Fruit fly (Drosophila melanogaster) whole organism, embryonic: ENCODE data around the gene CG8560.

Experiments
- Antp ChIP-seq: fragments of 200-800 bp; sonication (Bioruptor generic); optimal IDR thresholded peaks from 3 replicates; lab custom pipeline; 2016; ENCODE audit warnings: missing biosample characterization, missing genetic modification characterization
- Atf3 ChIP-seq: fragments of 200-800 bp; sonication (Bioruptor generic); optimal IDR thresholded peaks from 3 replicates; lab custom pipeline; 2016; ENCODE audit warnings: missing biosample characterization, missing genetic modification characterization
- CG10979 ChIP-seq: fragments of 200-800 bp; sonication (Bioruptor generic); optimal IDR thresholded peaks from 2 replicates; lab custom pipeline; 2018; ENCODE audit warnings: missing biosample characterization, mild to moderate bottlenecking, missing genetic modification characterization, moderate library complexity
- CG11456 ChIP-seq: fragments of 200-800 bp; sonication (Bioruptor generic); IDR thresholded peaks from 3 replicates; pipeline ENCODE4 v1.3.6; 2022; ENCODE audit warnings: missing biosample characterization, missing genetic modification characterization
- CG11696 ChIP-seq: fragments of 200-800 bp; sonication (Bioruptor generic); IDR thresholded peaks from 2 replicates; pipeline ENCODE4 v1.3.6; 2022; ENCODE audit warnings: missing biosample characterization, missing genetic modification characterization
- CG11723 ChIP-seq: fragments of 200-800 bp; sonication (Bioruptor generic); optimal IDR thresholded peaks from 2 replicates; lab custom pipeline; 2017; ENCODE audit warnings: missing biosample characterization, mild to moderate bottlenecking, missing genetic modification characterization
- CG12071 ChIP-seq: fragments of 200-800 bp; sonication (Bioruptor generic); optimal IDR thresholded peaks from 3 replicates; lab custom pipeline; 2018; ENCODE audit warnings: missing biosample characterization, mild to moderate bottlenecking, missing genetic modification characterization
- CG1233 ChIP-seq: fragments of 200-800 bp; sonication (Bioruptor generic); optimal IDR thresholded peaks from 4 replicates; lab custom pipeline; 2018; ENCODE audit warnings: missing biosample characterization, mild to moderate bottlenecking, missing genetic modification characterization
- CG14860 ChIP-seq: fragments of 200-800 bp; sonication (Bioruptor generic); IDR thresholded peaks from 3 replicates; pipeline ENCODE4 v1.3.6; 2022; ENCODE audit warnings: missing biosample characterization, missing genetic modification characterization; ENCODE audit not compliant: partially characterized antibody
- CG1529 ChIP-seq: fragments of 200-800 bp; sonication (Bioruptor generic); optimal IDR thresholded peaks from 3 replicates; lab custom pipeline; 2018; ENCODE audit warnings: missing biosample characterization, missing genetic modification characterization
- CG16813 ChIP-seq: fragments of 200-800 bp; sonication (Bioruptor generic); IDR thresholded peaks from 3 replicates; pipeline ENCODE4 v1.3.6; 2022; ENCODE audit warnings: missing biosample characterization, missing genetic modification characterization; ENCODE audit not compliant: partially characterized antibody
- CG17802 ChIP-seq: fragments of 200-800 bp; sonication (Bioruptor generic); optimal IDR thresholded peaks from 2 replicates; lab custom pipeline; 2018; ENCODE audit warnings: missing biosample characterization, mild to moderate bottlenecking, missing genetic modification characterization, moderate library complexity
- CG30431 ChIP-seq: fragments of 200-800 bp; sonication (Bioruptor generic); optimal IDR thresholded peaks from 2 replicates; lab custom pipeline; 2017; ENCODE audit warnings: missing biosample characterization, missing genetic modification characterization
- CG3407 ChIP-seq: fragments of 200-800 bp; sonication (Bioruptor generic); optimal IDR thresholded peaks from 2 replicates; lab custom pipeline; 2018; ENCODE audit warnings: missing biosample characterization, mild to moderate bottlenecking, missing genetic modification characterization
- CG34422 ChIP-seq: fragments of 200-800 bp; sonication (Bioruptor generic); IDR thresholded peaks from 3 replicates; pipeline ENCODE4 v1.3.6; 2022; ENCODE audit warnings: missing biosample characterization, missing genetic modification characterization
- CG4424 ChIP-seq: fragments of 200-800 bp; sonication (Bioruptor generic); optimal IDR thresholded peaks from 3 replicates; lab custom pipeline; 2016; ENCODE audit warnings: missing biosample characterization, missing genetic modification characterization
- CG6689 ChIP-seq: fragments of 200-800 bp; sonication (Bioruptor generic); IDR thresholded peaks from 2 replicates; pipeline ENCODE4 v1.3.6; 2022; ENCODE audit warnings: missing biosample characterization, missing genetic modification characterization
- CrebB ChIP-seq: fragments of 200-800 bp; sonication (Bioruptor generic); optimal IDR thresholded peaks from 3 replicates; lab custom pipeline; 2018; ENCODE audit warnings: missing biosample characterization, mild to moderate bottlenecking, missing genetic modification characterization
- Dip3 ChIP-seq: fragments of 200-800 bp; sonication (Bioruptor generic); optimal IDR thresholded peaks from 3 replicates; lab custom pipeline; 2016; ENCODE audit warnings: missing biosample characterization, missing genetic modification characterization
- H2.0 ChIP-seq: fragments of 200-800 bp; sonication (Bioruptor generic); IDR thresholded peaks from 2 replicates; pipeline ENCODE4 v1.3.6; 2022; ENCODE audit warnings: missing biosample characterization, missing genetic modification characterization
- HLH54F ChIP-seq: fragments of 200-800 bp; sonication (Bioruptor generic); optimal IDR thresholded peaks from 3 replicates; lab custom pipeline; 2016; ENCODE audit warnings: missing biosample characterization, missing genetic modification characterization
- HLHmδ ChIP-seq: fragments of 200-800 bp; sonication (Bioruptor generic); optimal IDR thresholded peaks from 2 replicates; lab custom pipeline; 2018; ENCODE audit warnings: missing biosample characterization, mild to moderate bottlenecking, missing genetic modification characterization, moderate library complexity
- HmgD ChIP-seq: fragments of 200-800 bp; sonication (Bioruptor generic); optimal IDR thresholded peaks from 3 replicates; lab custom pipeline; 2016; ENCODE audit warnings: missing biosample characterization, missing genetic modification characterization
- Hr78 ChIP-seq, 2 experiments: fragments of 200-800 bp in 1 of 2; fragments of >200 bp in 1 of 2; sonication (Bioruptor generic) in 1 of 2; optimal IDR thresholded peaks; 2 replicates each; lab custom pipeline; 2017 to 2019; ENCODE audit warnings: missing biosample characterization in 2 of 2, missing genetic modification characterization in 2 of 2, mild to moderate bottlenecking in 1 of 2, moderate library complexity in 1 of 2
- NC2β ChIP-seq: fragments of 200-800 bp; sonication (Bioruptor generic); optimal IDR thresholded peaks from 2 replicates; lab custom pipeline; 2016; ENCODE audit warnings: missing biosample characterization, missing genetic modification characterization
- Poxn ChIP-seq: fragments of 200-800 bp; sonication (Bioruptor generic); IDR thresholded peaks from 2 replicates; pipeline ENCODE4 v1.3.6; 2022; ENCODE audit warnings: missing biosample characterization, missing genetic modification characterization
- Ptx1 ChIP-seq: fragments of 200-800 bp; sonication (Bioruptor generic); IDR thresholded peaks from 2 replicates; pipeline ENCODE4 v1.3.6; 2022; ENCODE audit warnings: missing biosample characterization, missing genetic modification characterization
- Scr ChIP-seq: fragments of 200-800 bp; sonication (Bioruptor generic); IDR thresholded peaks from 2 replicates; pipeline ENCODE4 v1.3.6; 2022; ENCODE audit warnings: missing biosample characterization, missing genetic modification characterization; ENCODE audit not compliant: partially characterized antibody
- Six4 ChIP-seq: fragments of 200-800 bp; sonication (Bioruptor generic); optimal IDR thresholded peaks from 2 replicates; lab custom pipeline; 2016; ENCODE audit warnings: missing biosample characterization, missing genetic modification characterization
- Tbp ChIP-seq: fragments of >200 bp; optimal IDR thresholded peaks from 2 replicates; lab custom pipeline; 2018; ENCODE audit warnings: missing biosample characterization, missing genetic modification characterization
- aop ChIP-seq: fragments of 200-800 bp; sonication (Bioruptor generic); IDR thresholded peaks from 2 replicates; pipeline ENCODE4 v1.3.6; 2022; ENCODE audit warnings: missing biosample characterization, missing genetic modification characterization
- bsh ChIP-seq, 2 experiments: fragments of 200-800 bp; sonication (Bioruptor generic); optimal IDR thresholded peaks; 2 replicates each; lab custom pipeline; 2017 to 2018; ENCODE audit warnings: mild to moderate bottlenecking in 2 of 2, missing biosample characterization in 2 of 2, missing genetic modification characterization in 2 of 2, moderate library complexity in 1 of 2
- crc ChIP-seq: fragments of 200-800 bp; sonication (Bioruptor generic); optimal IDR thresholded peaks from 2 replicates; lab custom pipeline; 2016; ENCODE audit warnings: missing biosample characterization, missing genetic modification characterization
- croc ChIP-seq: fragments of 200-800 bp; sonication (Bioruptor generic); conservative IDR thresholded peaks from 3 replicates; pipeline ENCODE4 v1.3.6; 2022; ENCODE audit warnings: missing biosample characterization, missing genetic modification characterization
- dm ChIP-seq: fragments of 200-800 bp; sonication (Bioruptor generic); optimal IDR thresholded peaks from 3 replicates; lab custom pipeline; 2016; ENCODE audit warnings: missing biosample characterization, missing genetic modification characterization
- eve ChIP-seq, 2 experiments: fragments of >200 bp; optimal IDR thresholded peaks; 2 replicates each; lab custom pipeline; 2017; ENCODE audit warnings: missing biosample characterization in 2 of 2, missing genetic modification characterization in 2 of 2
- grn ChIP-seq: fragments of 200-800 bp; sonication (Bioruptor generic); optimal IDR thresholded peaks from 3 replicates; lab custom pipeline; 2017; ENCODE audit warnings: missing biosample characterization, missing genetic modification characterization
- gsb ChIP-seq: fragments of 200-800 bp; sonication (Bioruptor generic); IDR thresholded peaks from 2 replicates; pipeline ENCODE4 v1.3.6; 2022; ENCODE audit warnings: missing biosample characterization, missing genetic modification characterization
- gt ChIP-seq: fragments of 200-800 bp; sonication (Bioruptor generic); IDR thresholded peaks from 2 replicates; pipeline ENCODE4 v1.3.6; 2022; ENCODE audit warnings: missing biosample characterization, missing genetic modification characterization
- ham ChIP-seq: fragments of 200-800 bp; sonication (Bioruptor generic); IDR thresholded peaks from 2 replicates; pipeline ENCODE4 v1.3.6; 2022; ENCODE audit warnings: missing biosample characterization, missing genetic modification characterization
- hb ChIP-seq: fragments of 200-800 bp; sonication (Bioruptor generic); IDR thresholded peaks from 3 replicates; pipeline ENCODE4 v1.3.6; 2022; ENCODE audit warnings: missing biosample characterization, missing genetic modification characterization; ENCODE audit not compliant: partially characterized antibody
- nerfin-1 ChIP-seq: fragments of 200-800 bp; sonication (Bioruptor generic); optimal IDR thresholded peaks from 3 replicates; lab custom pipeline; 2019; ENCODE audit warnings: missing biosample characterization, mild to moderate bottlenecking, missing genetic modification characterization, moderate library complexity
- pb ChIP-seq: fragments of 200-800 bp; sonication (Bioruptor generic); optimal IDR thresholded peaks from 3 replicates; lab custom pipeline; 2016; ENCODE audit warnings: missing biosample characterization, missing genetic modification characterization
- row ChIP-seq: fragments of 200-800 bp; sonication (Bioruptor generic); IDR thresholded peaks from 3 replicates; pipeline ENCODE4 v1.3.6; 2022; ENCODE audit warnings: missing biosample characterization, missing genetic modification characterization
- sens-2 ChIP-seq: fragments of 200-800 bp; sonication (Bioruptor generic); IDR thresholded peaks from 2 replicates; pipeline ENCODE4 v1.3.6; 2022; ENCODE audit warnings: missing biosample characterization, missing genetic modification characterization
- sqz ChIP-seq: fragments of 200-800 bp; sonication (Bioruptor generic); optimal IDR thresholded peaks from 3 replicates; lab custom pipeline; 2018; ENCODE audit warnings: missing biosample characterization, mild to moderate bottlenecking, missing genetic modification characterization
- stc ChIP-seq: fragments of 200-800 bp; sonication (Bioruptor generic); IDR thresholded peaks from 2 replicates; pipeline ENCODE4 v1.3.6; 2022; ENCODE audit warnings: missing biosample characterization, missing genetic modification characterization
- vvl ChIP-seq: fragments of 200-800 bp; sonication (Bioruptor generic); IDR thresholded peaks from 2 replicates; pipeline ENCODE4 v1.3.6; 2022; ENCODE audit warnings: missing biosample characterization, missing genetic modification characterization
- zf30C ChIP-seq: fragments of 200-800 bp; sonication (Bioruptor generic); optimal IDR thresholded peaks from 3 replicates; lab custom pipeline; 2018; ENCODE audit warnings: missing biosample characterization, mild to moderate bottlenecking, missing genetic modification characterization

The CG8560 gene

dm6 chr3L:7434715-7435653 is 31.0 kb upstream of the CG8560 start, which contains the start of gene Rac2 (continued):
- TF ChIP-seq Hr78 (GFP tag; optimal IDR thresholded peaks at IDR 0.05; lab: Kevin White, UChicago) (peak in 1 of 2 experiments; percentile 85), CG17802 (tag; lab: Kevin White, UChicago) (no peak), CG12071 (GFP tag; lab: Kevin White, UChicago) (no peak), Atf3 (GFP tag; lab: Kevin White, UChicago) (peak; percentile 57), aop (GFP tag; lab: Robert Waterston, UW) (no peak), CG1233 (GFP tag; lab: Kevin White, UChicago) (no peak), nerfin-1 (no peak), CG6689 (GFP tag; lab: Robert Waterston, UW) (no peak), Antp (GFP tag; lab: Kevin White, UChicago) (no peak), bsh (GFP tag; optimal IDR thresholded peaks at IDR 0.05; lab: Kevin White, UChicago) (peak; percentile 14 to 24), stc (GFP tag; lab: Robert Waterston, UW) (no peak; the same call in 1 of the 2 replicates), CG10979 (tag; lab: Kevin White, UChicago) (peak; percentile 22), gsb (GFP tag; lab: Robert Waterston, UW) (0 out of 2 replicates have a peak, but pooled peaks have one; percentile 7), HmgD (GFP tag; lab: Kevin White, UChicago) (peak; percentile 45), CG11696 (no peak), Scr (GFP tag; lab: Robert Waterston, UW) (peak; percentile 51), CG1529 (GFP tag; lab: Kevin White, UChicago) (no peak), CG3407 (GFP tag; lab: Kevin White, UChicago) (no peak), Tbp (GFP tag; lab: Kevin White, UChicago) (no peak), hb (GFP tag; lab: Robert Waterston, UW) (no peak), CrebB (peak; percentile 11), zf30C (peak; percentile 83), crc (GFP tag; lab: Kevin White, UChicago) (no peak), Dip3 (no peak), CG34422 (GFP tag; lab: Robert Waterston, UW) (0 out of 3 replicates have a peak, but pooled peaks have one; percentile 14), eve (GFP tag; optimal IDR thresholded peaks at IDR 0.05; lab: Kevin White, UChicago) (peak in 1 of 2 experiments; percentile 60), CG14860 (GFP tag; lab: Robert Waterston, UW) (no peak), grn (no peak), NC2β (GFP tag; lab: Kevin White, UChicago) (no peak), gt (GFP tag; lab: Robert Waterston, UW) (no peak), CG11456 (no peak), row (peak; percentile 67), sqz (GFP tag; lab: Kevin White, UChicago) (peak; percentile 64), HLHmδ (GFP tag; lab: Kevin White, UChicago) (peak; percentile 16), CG30431 (GFP tag; lab: Kevin White, UChicago) (no peak), ham (GFP tag; lab: Robert Waterston, UW) (no peak), CG11723 (no peak), HLH54F (no peak), Ptx1 (GFP tag; lab: Robert Waterston, UW) (peak; percentile 30; the same call in 1 of the 2 replicates), sens-2 (GFP tag; lab: Robert Waterston, UW) (no peak; the same call in 1 of the 2 replicates), Poxn (GFP tag; lab: Robert Waterston, UW) (no peak), H2.0 (no peak), croc (no peak), Six4 (GFP tag; lab: Kevin White, UChicago) (no peak), vvl (GFP tag; lab: Robert Waterston, UW) (peak; percentile 54; the same call in 1 of the 2 replicates), CG4424 (GFP tag; lab: Kevin White, UChicago) (no peak), CG16813 (GFP tag; lab: Robert Waterston, UW) (peak; percentile 40; the same call in 1 of the 3 replicates), pb (no peak), dm (GFP tag; lab: Kevin White, UChicago) (peak; percentile 26)
